Fruit fly (Drosophila melanogaster): ENCODE measurements around the gene CG34437.

The CG34437 gene

dm6 chr3R:28326150-28326965 is 42.8 kb downstream of the CG34437 start (continued):
- TF ChIP-seq kah (GFP tag; optimal IDR thresholded peaks at IDR 0.05) (peak; percentile 95), rib (GFP tag; IDR thresholded peaks at IDR 0.05) (no peak), CG10462 (GFP tag; optimal IDR thresholded peaks at IDR 0.05) (peak; percentile 99), CG17912 (GFP tag; optimal IDR thresholded peaks at IDR 0.05) (peak; percentile 96), Camta (GFP tag; optimal IDR thresholded peaks at IDR 0.05) (peak; percentile 99), CG10267 (tag; optimal IDR thresholded peaks at IDR 0.05) (peak; percentile 97), CG1603 (tag; optimal IDR thresholded peaks at IDR 0.05) (peak; percentile 97), CG6791 (GFP tag; IDR thresholded peaks at IDR 0.05; ENCODE audit: partially characterized antibody) (no peak), CG10147 (GFP tag; optimal IDR thresholded peaks at IDR 0.05) (peak; percentile 99), esg (GFP tag; conservative IDR thresholded peaks at IDR 0.05) (no peak), Hsf (GFP tag; optimal IDR thresholded peaks at IDR 0.05) (peak; percentile 100), lbe (GFP tag; optimal IDR thresholded peaks at IDR 0.05) (peak; percentile 99), abd-A (tag; optimal IDR thresholded peaks at IDR 0.05) (peak; percentile 98), HmgZ (tag; optimal IDR thresholded peaks at IDR 0.05) (peak; percentile 99), GATAe (GFP tag; conservative IDR thresholded peaks at IDR 0.05) (no peak), cg (GFP tag; optimal IDR thresholded peaks at IDR 0.05) (peak; percentile 51), Atf6 (GFP tag; IDR thresholded peaks at IDR 0.05) (no peak), CG13894 (tag; optimal IDR thresholded peaks at IDR 0.05) (peak; percentile 99), gt (GFP tag; IDR thresholded peaks at IDR 0.05) (no peak), Hr39 (optimal IDR thresholded peaks at IDR 0.05) (no peak), row (GFP tag; IDR thresholded peaks at IDR 0.05) (no peak), bowl (GFP tag; IDR thresholded peaks at IDR 0.05) (no peak), E2f2 (GFP tag; IDR thresholded peaks at IDR 0.05) (no peak), ase (GFP tag; IDR thresholded peaks at IDR 0.05) (no peak), nom (GFP tag; optimal IDR thresholded peaks at IDR 0.05) (peak; percentile 100), CG12659 (GFP tag; optimal IDR thresholded peaks at IDR 0.05) (peak; percentile 100), cad (GFP tag; optimal IDR thresholded peaks at IDR 0.05) (peak; percentile 67), fd64A (GFP tag; optimal IDR thresholded peaks at IDR 0.05) (peak; percentile 95), CG13775 (GFP tag; optimal IDR thresholded peaks at IDR 0.05) (peak; percentile 99), al (GFP tag; IDR thresholded peaks at IDR 0.05) (no peak), E2f1 (GFP tag; IDR thresholded peaks at IDR 0.05) (no peak), lov (optimal IDR thresholded peaks at IDR 0.05) (no peak), lov (GFP tag; IDR thresholded peaks at IDR 0.05) (no peak), CG15011 (GFP tag; optimal IDR thresholded peaks at IDR 0.05) (peak; percentile 99), CG1529 (GFP tag; optimal IDR thresholded peaks at IDR 0.05) (peak; percentile 98), CG4282 (GFP tag; optimal IDR thresholded peaks at IDR 0.05) (peak; percentile 99), sna (GFP tag; IDR thresholded peaks at IDR 0.05; ENCODE audit: partially characterized antibody) (no peak), trh (GFP tag; optimal IDR thresholded peaks at IDR 0.05) (peak; percentile 99), knrl (GFP tag; IDR thresholded peaks at IDR 0.05; ENCODE audit: partially characterized antibody) (no peak), zen2 (GFP tag; IDR thresholded peaks at IDR 0.05; ENCODE audit: partially characterized antibody) (no peak), vnd (GFP tag; IDR thresholded peaks at IDR 0.05; ENCODE audit: partially characterized antibody) (no peak), gem (tag; optimal IDR thresholded peaks at IDR 0.05) (peak; percentile 99), CG11093 (GFP tag; IDR thresholded peaks at IDR 0.05) (peak; percentile 99), dmrt11E (tag; optimal IDR thresholded peaks at IDR 0.05) (peak; percentile 99), ERR (GFP tag; optimal IDR thresholded peaks at IDR 0.05) (peak; percentile 99), mld (GFP tag; IDR thresholded peaks at IDR 0.05; ENCODE audit: partially characterized antibody) (no peak), Gsc (GFP tag; IDR thresholded peaks at IDR 0.05) (no peak), Dad (GFP tag; optimal IDR thresholded peaks at IDR 0.05) (peak; percentile 100), sc (optimal IDR thresholded peaks at IDR 0.05) (no peak), sc (GFP tag; optimal IDR thresholded peaks at IDR 0.05) (peak; percentile 98)

Data from whole organism, embryonic.